Worm (Caenorhabditis elegans) whole organism, midembryonic: ENCODE results near the gene C18B2.4.

Experiments used
- T22C8.4 ChIP-seq: fragments of 200-800 bp; sonication (Bioruptor generic); IDR thresholded peaks from 2 replicates; pipeline ENCODE4 v1.3.6; 2022; ENCODE audit warnings: missing genetic modification characterization, missing compliant biosample characterization
- cog-1 ChIP-seq: sonication (generic microtip); optimal IDR thresholded peaks from 2 replicates; lab custom pipeline; 2016; ENCODE audit warnings: missing genetic modification characterization, missing compliant biosample characterization
- flt-1 ChIP-seq: fragments of 200-800 bp; sonication (Bioruptor generic); IDR thresholded peaks from 2 replicates; pipeline ENCODE4 v1.3.6; 2022; ENCODE audit warnings: missing genetic modification characterization, missing compliant biosample characterization
- klf-2 ChIP-seq: fragments of 200-800 bp; sonication (Bioruptor generic); conservative IDR thresholded peaks from 2 replicates; pipeline ENCODE4 v1.3.6; 2022; ENCODE audit warnings: missing genetic modification reagents, missing genetic modification characterization, missing compliant biosample characterization
- med-1 ChIP-seq: sonication (generic microtip); optimal IDR thresholded peaks from 2 replicates; lab custom pipeline; 2017; ENCODE audit warnings: missing genetic modification characterization, mild to moderate bottlenecking, missing compliant biosample characterization, antibody characterized with exemption, missing genetic modification reagents; ENCODE audit not compliant: insufficient read depth
- ref-1 ChIP-seq: fragments of 200-800 bp; sonication (Bioruptor generic); conservative IDR thresholded peaks from 2 replicates; pipeline ENCODE4 v1.3.6; 2022; ENCODE audit warnings: missing genetic modification reagents, missing genetic modification characterization, missing compliant biosample characterization
- tab-1 ChIP-seq: fragments of 200-800 bp; sonication (Bioruptor generic); IDR thresholded peaks from 2 replicates; pipeline ENCODE4 v1.3.6; 2022; ENCODE audit warnings: missing genetic modification characterization, missing compliant biosample characterization
- ztf-23 ChIP-seq: fragments of 200-800 bp; sonication (Bioruptor generic); IDR thresholded peaks from 2 replicates; pipeline ENCODE4 v1.3.6; 2022; ENCODE audit warnings: missing genetic modification reagents, missing genetic modification characterization, missing compliant biosample characterization
- ztf-29 ChIP-seq: fragments of 200-800 bp; sonication (Bioruptor generic); IDR thresholded peaks from 2 replicates; pipeline ENCODE4 v1.3.6; 2022; ENCODE audit warnings: missing genetic modification reagents, missing genetic modification characterization, missing compliant biosample characterization

Gene C18B2.4

DNA sequence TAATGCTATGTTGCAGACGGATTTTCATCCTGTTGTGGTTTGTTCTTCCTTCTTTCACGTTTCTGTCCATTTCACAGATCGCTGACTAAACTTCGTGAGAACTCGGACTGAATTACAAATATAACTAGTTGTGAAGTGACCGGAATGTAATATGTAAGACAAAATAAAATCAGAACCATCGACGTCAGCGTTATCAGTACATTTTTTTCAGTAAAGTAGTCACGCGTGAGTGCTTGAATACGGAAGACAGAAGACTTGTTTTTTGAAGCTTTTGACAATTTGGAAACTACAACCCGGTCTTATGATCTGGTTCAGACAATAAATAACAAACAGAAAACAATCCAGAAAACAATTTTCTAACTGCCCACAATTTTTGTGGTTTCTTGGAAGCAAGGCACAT lies 23.7 kb downstream of the C18B2.4 start:
- TF ChIP-seq ztf-23: no peak
- TF ChIP-seq klf-2 (GFP tag; lab: Robert Waterston, UW): no peak
- no peak for TF ChIP-seq tab-1 (GFP tag; lab: Robert Waterston, UW)
- TF ChIP-seq flt-1 (GFP tag; lab: Robert Waterston, UW): no peak
- TF ChIP-seq cog-1 (tag; lab: Kevin White, UChicago): no peak
- TF ChIP-seq ztf-29 (GFP tag; lab: Robert Waterston, UW): no peak
- TF ChIP-seq ref-1 (GFP tag; lab: Robert Waterston, UW): no peak
- no peak for TF ChIP-seq med-1 (GFP tag; lab: Kevin White, UChicago)
- TF ChIP-seq T22C8.4 (GFP tag; lab: Robert Waterston, UW): no peak

DNA sequence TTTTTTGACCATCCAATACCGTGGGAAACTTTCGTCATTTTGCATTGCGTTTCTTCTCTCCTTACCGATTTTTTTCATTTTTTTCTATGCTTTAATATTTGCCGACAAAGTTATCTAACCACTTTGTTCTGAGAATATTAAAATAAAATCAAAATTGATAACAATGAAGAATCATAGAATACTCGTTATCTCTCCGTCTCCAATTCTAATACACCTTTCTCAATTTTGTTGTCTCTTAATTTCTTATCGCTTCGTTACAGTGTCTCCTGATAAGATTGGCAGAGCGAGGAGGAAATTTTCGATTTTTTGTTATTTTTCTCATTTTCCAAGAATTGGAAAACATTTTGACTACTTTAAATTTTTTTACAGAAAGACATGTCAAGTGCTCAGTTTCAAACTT lies 29.3 kb downstream of the C18B2.4 start, which contains the start of gene ckc-1:
Gene ckc-1, plus strand, starts transcription at position 368 of the 400 bp plus-strand sequence.
- no peak for TF ChIP-seq tab-1 (GFP tag; lab: Robert Waterston, UW)
- TF ChIP-seq ref-1 (GFP tag; lab: Robert Waterston, UW): no peak
- TF ChIP-seq ztf-23: no peak
- no peak for TF ChIP-seq ztf-29 (GFP tag; lab: Robert Waterston, UW)
- no peak for TF ChIP-seq T22C8.4 (GFP tag; lab: Robert Waterston, UW)
- TF ChIP-seq med-1 (GFP tag; lab: Kevin White, UChicago): no peak
- no peak for TF ChIP-seq cog-1 (tag; lab: Kevin White, UChicago)
- no peak for TF ChIP-seq klf-2 (GFP tag; lab: Robert Waterston, UW)
- TF ChIP-seq flt-1 (GFP tag; lab: Robert Waterston, UW): no peak

DNA sequence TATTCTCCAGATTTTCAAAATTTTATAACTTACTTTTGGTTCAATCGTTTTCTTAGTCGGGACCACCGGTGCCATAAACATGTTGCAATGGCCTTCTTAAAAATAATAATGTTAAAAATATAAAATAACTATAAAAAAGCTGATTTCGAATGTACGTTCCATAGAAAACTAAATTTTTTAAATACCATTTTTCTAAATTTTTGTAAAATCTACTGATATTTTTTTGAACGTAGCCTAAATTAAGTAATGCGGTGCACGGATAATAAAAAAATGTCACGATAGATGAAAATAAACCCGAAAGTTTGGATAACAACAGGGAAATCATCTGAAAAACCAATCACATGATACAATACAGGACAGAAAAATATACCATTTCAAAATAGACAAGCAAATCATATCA lies 32.1 kb downstream of the C18B2.4 start, which contains the start of gene T27A10.5:
Gene T27A10.5, minus strand, starts transcription at position 101 of the 400 bp plus-strand sequence.
- no peak for TF ChIP-seq T22C8.4 (GFP tag; lab: Robert Waterston, UW)
- TF ChIP-seq klf-2 (GFP tag; lab: Robert Waterston, UW): no peak
- TF ChIP-seq cog-1 (tag; lab: Kevin White, UChicago): no peak
- no peak for TF ChIP-seq ztf-29 (GFP tag; lab: Robert Waterston, UW)
- no peak for TF ChIP-seq ztf-23
- no peak for TF ChIP-seq med-1 (GFP tag; lab: Kevin White, UChicago)

DNA sequence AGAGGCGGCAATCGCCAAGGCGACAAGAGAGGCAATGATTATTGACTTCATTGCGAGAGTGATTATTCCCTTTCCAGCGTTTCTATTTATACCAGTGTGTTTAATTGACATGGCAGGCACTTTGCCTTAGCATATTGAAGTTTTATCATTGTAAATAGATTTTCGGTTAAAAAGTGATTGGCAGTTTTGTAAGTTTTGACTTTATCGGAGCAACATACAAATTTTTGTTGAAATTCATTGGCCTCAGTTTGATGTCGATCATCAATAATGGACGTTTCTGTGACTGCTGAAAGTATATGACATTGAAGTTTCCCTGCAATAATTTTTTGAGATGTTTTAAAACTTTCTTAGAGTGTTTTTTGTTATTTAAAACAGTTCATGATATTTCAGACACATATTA lies 33.1 kb downstream of the C18B2.4 start, which contains the start of gene vit-3:
Gene vit-3, minus strand, starts transcription at position 60 of the 400 bp plus-strand sequence.
- TF ChIP-seq ztf-29 (GFP tag; lab: Robert Waterston, UW) (no peak), med-1 (GFP tag; lab: Kevin White, UChicago) (no peak), klf-2 (GFP tag; lab: Robert Waterston, UW) (no peak), tab-1 (GFP tag; lab: Robert Waterston, UW) (no peak), T22C8.4 (GFP tag; lab: Robert Waterston, UW) (no peak), flt-1 (GFP tag; lab: Robert Waterston, UW) (no peak), cog-1 (tag; lab: Kevin White, UChicago) (no peak), ref-1 (GFP tag; lab: Robert Waterston, UW) (no peak), ztf-23 (no peak)

DNA sequence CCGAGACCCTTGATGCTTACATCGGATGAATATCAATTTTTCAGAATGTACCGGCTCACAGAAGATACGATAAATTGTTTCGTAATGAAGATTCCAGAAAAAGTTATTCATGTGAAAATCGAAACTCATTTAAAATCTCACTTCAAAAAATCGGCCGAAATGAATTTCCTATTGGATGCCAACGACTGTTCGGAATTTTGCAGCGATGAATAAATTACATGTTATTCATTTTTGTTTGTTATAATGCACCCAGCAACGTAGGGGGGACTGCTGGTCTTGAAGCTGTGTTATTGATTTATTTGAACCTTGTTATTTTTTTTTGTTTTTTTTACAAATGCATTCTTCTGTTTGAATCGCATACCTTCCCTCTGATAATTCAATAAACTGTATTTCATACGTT lies 38.7 kb downstream of the C18B2.4 start:
- TF ChIP-seq klf-2 (GFP tag; lab: Robert Waterston, UW): no peak
- TF ChIP-seq tab-1 (GFP tag; lab: Robert Waterston, UW): no peak
- TF ChIP-seq ztf-29 (GFP tag; lab: Robert Waterston, UW): no peak
- no peak for TF ChIP-seq ref-1 (GFP tag; lab: Robert Waterston, UW)
- no peak for TF ChIP-seq T22C8.4 (GFP tag; lab: Robert Waterston, UW)
- no peak for TF ChIP-seq ztf-23
- no peak for TF ChIP-seq flt-1 (GFP tag; lab: Robert Waterston, UW)

DNA sequence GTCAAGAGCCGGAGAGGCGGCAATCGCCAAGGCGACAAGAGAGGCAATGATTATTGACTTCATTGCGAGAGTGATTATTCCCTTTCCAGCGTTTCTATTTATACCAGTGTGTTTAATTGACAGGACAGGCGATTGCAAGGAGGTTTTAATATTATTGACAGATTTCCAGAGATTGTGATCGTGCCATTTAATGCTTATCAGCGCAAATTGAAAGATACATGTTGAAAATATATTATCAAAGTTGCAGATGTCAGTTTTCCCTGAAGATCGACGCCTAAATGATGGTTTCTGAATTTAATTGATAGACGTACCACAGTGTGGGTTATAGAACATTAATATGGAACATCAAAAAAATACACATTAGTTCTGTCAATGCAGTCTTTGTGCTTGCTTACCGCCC lies 41.6 kb downstream of the C18B2.4 start, which contains the start of gene vit-4:
Gene vit-4, minus strand, starts transcription at position 63 of the 400 bp plus-strand sequence.
- TF ChIP-seq cog-1 (tag; lab: Kevin White, UChicago) (no peak), med-1 (GFP tag; lab: Kevin White, UChicago) (no peak), klf-2 (GFP tag; lab: Robert Waterston, UW) (no peak), tab-1 (GFP tag; lab: Robert Waterston, UW) (no peak), T22C8.4 (GFP tag; lab: Robert Waterston, UW) (no peak), ztf-23 (no peak), ztf-29 (GFP tag; lab: Robert Waterston, UW) (no peak), ref-1 (GFP tag; lab: Robert Waterston, UW) (no peak), flt-1 (GFP tag; lab: Robert Waterston, UW) (no peak)

DNA sequence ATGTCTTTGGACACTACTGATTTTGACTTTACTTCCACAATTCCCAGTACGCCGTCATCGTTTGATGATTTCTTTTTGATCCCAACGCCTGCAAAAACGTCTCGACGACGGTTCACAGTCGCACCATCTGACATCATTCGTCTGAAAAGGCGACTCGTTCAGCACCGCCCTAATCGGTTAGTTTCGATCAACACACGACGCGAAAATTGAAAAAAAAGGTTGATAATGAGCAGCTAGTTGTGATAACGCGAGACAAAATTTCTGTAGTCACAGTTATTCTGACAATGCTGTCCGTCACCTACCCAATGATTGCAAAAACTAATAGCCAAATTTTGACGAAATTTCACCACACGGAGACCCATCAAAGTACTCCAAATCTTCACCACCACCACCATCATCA lies 49.6 kb downstream of the C18B2.4 start:
- TF ChIP-seq ztf-29 (GFP tag; lab: Robert Waterston, UW) (no peak), T22C8.4 (GFP tag; lab: Robert Waterston, UW) (no peak)
